Fruit fly (Drosophila melanogaster) whole organism, pupa: ENCODE data around the gene Gbs-70E.
A peak's percentile ranks its signal among the peaks of the same experiment; 100 is the strongest.

Experiments used
- CG10348 ChIP-seq: fragments of 200-800 bp; sonication (Bioruptor generic); IDR thresholded peaks from 2 replicates; pipeline ENCODE4 v1.3.6; 2022; ENCODE audit warnings: missing biosample characterization, missing genetic modification characterization
- CG12605 ChIP-seq: fragments of 200-800 bp; sonication (Bioruptor generic); IDR thresholded peaks from 2 replicates; pipeline ENCODE4 v1.3.6; 2022; ENCODE audit warnings: missing biosample characterization, missing genetic modification characterization
- CG13204 ChIP-seq: fragments of 200-800 bp; sonication (Bioruptor generic); optimal IDR thresholded peaks from 2 replicates; lab custom pipeline; 2018; ENCODE audit warnings: missing biosample characterization, mild to moderate bottlenecking, missing genetic modification characterization, moderate library complexity
- CG14655 ChIP-seq: fragments of 200-800 bp; sonication (Bioruptor generic); optimal IDR thresholded peaks from 3 replicates; lab custom pipeline; 2017; ENCODE audit warnings: mild to moderate bottlenecking, missing biosample characterization, missing genetic modification reagents, missing genetic modification characterization
- CG15710 ChIP-seq: fragments of 200-800 bp; sonication (Bioruptor generic); optimal IDR thresholded peaks from 2 replicates; lab custom pipeline; 2018; ENCODE audit warnings: missing biosample characterization, mild to moderate bottlenecking, missing genetic modification characterization, moderate library complexity
- CG17806 ChIP-seq: fragments of 200-800 bp; sonication (Bioruptor generic); optimal IDR thresholded peaks from 2 replicates; lab custom pipeline; 2018; ENCODE audit warnings: missing biosample characterization, mild to moderate bottlenecking, missing genetic modification characterization, moderate library complexity
- CG32121 ChIP-seq: fragments of 200-800 bp; sonication (Bioruptor generic); IDR thresholded peaks from 2 replicates; pipeline ENCODE4 v1.3.6; 2022; ENCODE audit warnings: missing biosample characterization, missing genetic modification characterization
- CG34367 ChIP-seq: fragments of 200-800 bp; sonication (Bioruptor generic); optimal IDR thresholded peaks from 2 replicates; lab custom pipeline; 2018; ENCODE audit warnings: missing biosample characterization, mild to moderate bottlenecking, missing genetic modification characterization
- CG4496 ChIP-seq: fragments of 200-800 bp; sonication (Bioruptor generic); IDR thresholded peaks from 3 replicates; pipeline ENCODE4 v1.3.6; 2022; ENCODE audit warnings: missing biosample characterization, missing genetic modification characterization
- CG8159 ChIP-seq: fragments of 200-800 bp; sonication (Bioruptor generic); optimal IDR thresholded peaks from 3 replicates; lab custom pipeline; 2018; ENCODE audit warnings: missing biosample characterization, mild to moderate bottlenecking, missing genetic modification characterization, moderate library complexity
- CG8301 ChIP-seq: fragments of 200-800 bp; sonication (Bioruptor generic); optimal IDR thresholded peaks from 2 replicates; lab custom pipeline; 2018; ENCODE audit warnings: missing biosample characterization, mild to moderate bottlenecking, missing genetic modification characterization
- CG9948 ChIP-seq: fragments of 200-800 bp; sonication (Bioruptor generic); optimal IDR thresholded peaks from 2 replicates; lab custom pipeline; 2018; ENCODE audit warnings: missing biosample characterization, mild to moderate bottlenecking, missing genetic modification characterization, moderate library complexity
- D1 ChIP-seq: fragments of 200-800 bp; sonication (Bioruptor generic); optimal IDR thresholded peaks from 2 replicates; lab custom pipeline; 2018; ENCODE audit warnings: missing biosample characterization, mild to moderate bottlenecking, missing genetic modification characterization, moderate library complexity
- EcR ChIP-seq: fragments of 200-800 bp; sonication (Bioruptor generic); optimal IDR thresholded peaks from 3 replicates; lab custom pipeline; 2019; ENCODE audit warnings: missing biosample characterization, missing genetic modification characterization, mild to moderate bottlenecking, moderate library complexity, missing genetic modification reagents
- Ets98B ChIP-seq: fragments of 200-800 bp; sonication (Bioruptor generic); IDR thresholded peaks from 2 replicates; pipeline ENCODE4 v1.3.6; 2022; ENCODE audit warnings: missing biosample characterization, missing genetic modification characterization
- Pif1A ChIP-seq: fragments of 200-800 bp; sonication (Bioruptor generic); optimal IDR thresholded peaks from 3 replicates; lab custom pipeline; 2016; ENCODE audit warnings: missing biosample characterization, missing genetic modification characterization
- Pif1B ChIP-seq: fragments of 200-800 bp; sonication (Bioruptor generic); optimal IDR thresholded peaks from 3 replicates; lab custom pipeline; 2016; ENCODE audit warnings: missing biosample characterization, missing genetic modification characterization
- Snoo ChIP-seq: fragments of 200-800 bp; sonication (Bioruptor generic); optimal IDR thresholded peaks from 3 replicates; lab custom pipeline; 2017; ENCODE audit warnings: missing biosample characterization, mild to moderate bottlenecking, missing genetic modification characterization, inconsistent platforms
- fd96Ca ChIP-seq: fragments of 200-800 bp; sonication (Bioruptor generic); IDR thresholded peaks from 3 replicates; pipeline ENCODE4 v1.3.6; 2022; ENCODE audit warnings: missing biosample characterization, missing genetic modification characterization
- gl ChIP-seq: fragments of 200-800 bp; sonication (Bioruptor generic); optimal IDR thresholded peaks from 2 replicates; lab custom pipeline; 2018; ENCODE audit warnings: missing biosample characterization, mild to moderate bottlenecking, missing genetic modification characterization
- rn ChIP-seq: fragments of 200-800 bp; sonication (Bioruptor generic); IDR thresholded peaks from 2 replicates; pipeline ENCODE4 v1.3.6; 2022; ENCODE audit warnings: missing biosample characterization, missing genetic modification characterization

The Gbs-70E gene

DNA sequence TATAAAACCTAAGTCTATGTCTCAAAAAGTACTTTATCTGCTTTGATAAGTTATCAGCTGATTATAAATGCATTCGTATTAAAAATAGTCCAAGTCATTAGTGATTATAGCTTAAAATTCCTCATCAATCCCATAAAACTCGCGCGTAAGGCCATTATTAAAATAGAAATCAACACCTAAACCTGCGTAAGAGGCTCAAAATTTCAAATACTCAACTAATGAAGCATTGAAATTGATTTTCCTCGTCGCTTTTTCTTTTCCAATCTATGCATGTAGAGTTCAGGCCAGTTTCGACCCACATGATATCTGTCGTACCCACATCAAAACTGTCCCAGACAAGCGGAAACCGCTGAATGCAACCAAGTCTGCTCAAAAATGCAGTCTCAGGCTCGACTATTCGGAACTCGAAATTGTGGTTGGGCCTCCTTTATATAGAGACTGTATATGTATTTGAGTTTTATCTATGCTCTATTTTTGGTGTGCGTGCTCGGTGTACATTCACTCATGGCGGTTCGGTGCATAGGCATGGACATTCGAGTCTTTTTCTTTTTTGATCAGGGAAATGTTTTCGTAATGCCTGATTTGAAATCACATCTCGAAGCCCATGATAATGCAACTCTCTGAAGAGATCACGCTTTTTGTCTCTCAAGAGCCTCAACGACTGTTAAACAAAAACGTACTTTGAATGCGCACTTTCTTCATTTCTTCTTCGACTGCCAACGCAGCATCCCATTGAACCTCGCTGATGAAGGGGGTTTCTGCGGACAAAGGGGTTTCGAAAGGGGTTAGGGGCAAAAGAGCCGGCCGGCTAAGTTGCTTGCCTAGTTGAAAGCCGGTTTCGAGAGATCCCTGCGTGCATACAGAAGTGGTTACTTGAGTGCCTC, 1.5 kb upstream of the Gbs-70E start:
- no peak for TF ChIP-seq Snoo (tag; lab: Kevin White, UChicago)
- TF ChIP-seq CG14655 (GFP tag; lab: Kevin White, UChicago) = no peak
- TF ChIP-seq gl = no peak
- no peak for TF ChIP-seq CG12605 (GFP tag; lab: Robert Waterston, UW)
- no peak for TF ChIP-seq CG32121
- no peak for TF ChIP-seq CG10348 (GFP tag; lab: Robert Waterston, UW)
- TF ChIP-seq CG8301 = no peak

DNA sequence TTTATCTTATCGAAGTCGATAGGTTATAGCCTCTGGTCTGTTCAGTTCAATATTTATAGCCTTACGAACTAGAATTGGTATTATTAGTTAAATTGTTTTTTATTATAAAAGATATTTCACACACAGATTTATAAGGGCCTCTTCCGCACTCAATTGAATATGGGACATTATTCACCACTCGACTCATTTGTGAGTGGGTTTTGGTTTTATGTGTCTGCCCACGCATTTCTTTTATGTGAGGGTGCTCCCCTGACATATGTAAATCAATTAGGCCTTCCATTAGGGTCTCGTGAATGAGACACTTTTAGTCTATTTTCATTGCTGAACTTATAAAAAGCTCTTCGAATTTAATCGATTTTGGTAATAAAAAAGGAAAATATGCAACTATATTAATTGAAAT, 846 bp upstream of the Gbs-70E start:
- TF ChIP-seq Snoo (tag; lab: Kevin White, UChicago) = no peak
- TF ChIP-seq CG34367 (tag; lab: Kevin White, UChicago) = no peak
- no peak for TF ChIP-seq CG12605 (GFP tag; lab: Robert Waterston, UW)
- TF ChIP-seq rn = no peak
- TF ChIP-seq CG13204 (GFP tag; lab: Kevin White, UChicago) = no peak
- TF ChIP-seq Ets98B (GFP tag; lab: Robert Waterston, UW) = no peak
- no peak for TF ChIP-seq CG9948
- TF ChIP-seq fd96Ca (GFP tag; lab: Robert Waterston, UW) = no peak
- no peak for TF ChIP-seq D1 (tag; lab: Kevin White, UChicago)
- no peak for TF ChIP-seq CG10348 (GFP tag; lab: Robert Waterston, UW)

DNA sequence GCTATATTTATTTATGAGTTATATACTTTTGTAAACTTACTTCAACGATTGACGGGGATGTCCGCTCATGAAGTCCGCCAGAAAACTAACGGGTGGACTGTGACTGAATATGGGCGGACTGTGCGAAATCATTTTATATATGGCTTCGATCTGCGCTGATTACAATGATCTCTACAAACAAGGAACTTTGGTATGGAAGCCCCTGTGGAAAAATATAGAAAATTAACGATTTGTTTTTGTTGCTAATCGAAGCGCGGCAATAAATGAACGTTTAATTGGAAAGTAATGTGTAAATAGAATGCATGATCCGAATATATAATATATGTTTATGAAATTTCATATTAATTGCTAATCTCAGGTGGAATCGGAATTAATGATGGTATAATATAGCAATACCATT, 817 bp downstream of the Gbs-70E start:
- no peak for TF ChIP-seq CG10348 (GFP tag; lab: Robert Waterston, UW)
- TF ChIP-seq CG4496 (GFP tag; lab: Robert Waterston, UW) = no peak
- TF ChIP-seq CG14655 (GFP tag; lab: Kevin White, UChicago) = no peak
- no peak for TF ChIP-seq CG9948
- TF ChIP-seq Snoo (tag; lab: Kevin White, UChicago) = no peak
- TF ChIP-seq Pif1B = no peak
- no peak for TF ChIP-seq CG15710 (tag; lab: Kevin White, UChicago)
- no peak for TF ChIP-seq rn
- TF ChIP-seq CG8301 = no peak
- TF ChIP-seq CG12605 (GFP tag; lab: Robert Waterston, UW) = no peak
- TF ChIP-seq EcR (GFP tag; lab: Kevin White, UChicago) = no peak
- TF ChIP-seq CG8159 = no peak
- TF ChIP-seq Ets98B (GFP tag; lab: Robert Waterston, UW) = no peak
- TF ChIP-seq CG13204 (GFP tag; lab: Kevin White, UChicago) = no peak
- no peak for TF ChIP-seq CG17806 (tag; lab: Kevin White, UChicago)
- no peak for TF ChIP-seq CG34367 (tag; lab: Kevin White, UChicago)
- TF ChIP-seq Pif1A (GFP tag; lab: Kevin White, UChicago) = no peak
- no peak for TF ChIP-seq fd96Ca (GFP tag; lab: Robert Waterston, UW)
- TF ChIP-seq D1 (tag; lab: Kevin White, UChicago) = no peak
- no peak for TF ChIP-seq CG32121
- TF ChIP-seq, all 21 proteins: peak for 0

DNA sequence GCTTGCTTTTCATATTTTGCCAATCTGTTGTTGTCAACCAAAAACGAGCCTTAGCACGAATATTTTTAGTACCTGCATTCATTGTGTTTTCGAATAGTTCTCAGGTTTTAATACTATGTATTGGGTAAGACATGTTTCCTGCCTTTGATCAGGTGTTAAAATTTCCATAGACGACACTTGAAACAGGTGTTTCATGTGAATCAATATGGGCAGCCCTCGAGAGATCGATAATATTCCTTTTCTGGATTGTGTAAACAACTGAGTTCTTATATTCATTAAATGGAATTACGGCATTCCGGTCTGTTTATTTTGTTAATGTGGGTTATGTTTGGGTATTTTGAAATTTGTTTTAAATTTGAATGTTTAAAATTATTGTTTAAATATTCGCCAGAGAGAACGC, 1.6 kb downstream of the Gbs-70E start:
- no peak for TF ChIP-seq CG34367 (tag; lab: Kevin White, UChicago)
- no peak for TF ChIP-seq Snoo (tag; lab: Kevin White, UChicago)
- TF ChIP-seq Pif1A (GFP tag; lab: Kevin White, UChicago) = no peak
- no peak for TF ChIP-seq CG4496 (GFP tag; lab: Robert Waterston, UW)
- TF ChIP-seq CG17806 (tag; lab: Kevin White, UChicago) = no peak
- TF ChIP-seq CG14655 (GFP tag; lab: Kevin White, UChicago) = no peak
- TF ChIP-seq CG9948 = no peak
- TF ChIP-seq CG10348 (GFP tag; lab: Robert Waterston, UW) = no peak
- TF ChIP-seq, all 21 proteins: peak for 0

DNA sequence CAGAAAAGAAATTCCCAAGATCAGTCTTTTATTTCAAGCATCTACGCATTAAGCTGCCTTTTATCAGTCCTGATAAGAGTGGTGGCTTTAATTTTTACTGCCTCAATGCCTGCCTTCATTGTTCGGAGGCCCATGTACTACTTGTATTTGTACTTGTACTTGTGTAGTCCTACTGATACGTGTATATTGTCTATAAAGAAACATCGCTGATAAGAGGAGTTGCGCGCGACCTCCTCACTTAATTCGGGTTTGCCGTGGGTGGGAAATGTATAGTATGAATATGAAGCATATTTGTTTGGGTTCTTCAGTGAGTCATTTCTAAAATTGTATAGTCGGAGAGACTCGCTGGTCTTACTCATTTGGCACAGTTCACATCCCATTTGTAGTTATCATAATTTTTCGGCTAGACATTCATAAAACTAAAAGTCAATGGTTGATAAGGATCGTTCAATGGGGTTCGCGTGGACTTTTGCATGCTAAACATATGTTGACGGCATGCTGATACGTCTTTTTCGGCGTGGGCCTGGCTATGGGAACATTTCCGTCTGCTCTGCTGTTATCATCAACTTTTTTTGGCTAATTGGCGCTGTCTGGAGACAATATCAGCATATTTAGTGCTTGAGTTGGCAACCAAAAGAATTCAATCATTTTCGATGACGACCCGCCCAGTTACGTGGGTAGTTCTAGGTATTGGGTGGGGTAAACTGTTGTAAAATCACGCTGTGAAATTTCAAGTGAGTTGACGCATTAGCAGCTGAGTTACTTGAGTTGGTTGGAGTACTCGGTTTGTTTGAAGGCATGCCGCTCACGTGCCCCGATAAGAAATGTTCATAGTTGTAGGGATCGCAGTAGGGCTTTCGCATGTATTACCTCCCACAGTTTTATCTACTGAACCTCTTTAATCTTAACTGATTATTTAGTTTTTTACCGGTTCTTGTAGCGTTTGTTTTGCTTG, 2.7 kb downstream of the Gbs-70E start:
- TF ChIP-seq rn (no peak), CG10348 (GFP tag; lab: Robert Waterston, UW) (no peak), CG8159 (no peak), CG9948 (no peak)

DNA sequence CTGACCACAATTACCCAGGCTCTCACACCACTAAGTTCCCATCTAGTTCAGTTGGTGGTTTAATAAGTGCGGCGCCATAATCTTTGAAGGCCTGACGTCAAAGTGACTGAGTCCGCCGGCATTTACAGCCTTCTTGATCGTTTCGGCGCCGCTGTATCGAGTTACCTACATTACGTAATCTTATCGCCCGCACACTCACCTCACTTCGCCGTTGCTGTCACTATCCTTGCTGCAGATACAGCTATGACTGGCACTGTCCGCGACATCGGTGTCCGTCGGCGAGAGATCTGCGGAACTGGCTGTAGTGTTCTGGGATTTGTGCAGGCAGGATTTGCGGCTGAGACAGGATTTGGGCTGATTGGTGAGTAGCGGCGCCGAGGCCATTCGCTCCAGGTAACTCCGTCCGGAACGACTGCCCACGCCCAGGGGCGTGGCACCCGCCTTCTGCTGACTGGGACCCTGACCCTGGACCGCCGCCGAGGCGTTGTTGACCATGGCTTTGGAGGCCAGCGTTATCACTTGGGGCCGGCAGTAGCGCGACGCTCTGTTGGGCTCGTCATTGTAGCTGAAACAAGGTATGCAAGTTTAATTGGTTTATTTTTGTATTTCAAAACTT, 3.7 kb downstream of the Gbs-70E start:
- TF ChIP-seq CG34367 (tag; lab: Kevin White, UChicago) = no peak
- TF ChIP-seq EcR (GFP tag; lab: Kevin White, UChicago) = peak; percentile 0
